Fruit fly (Drosophila melanogaster): ENCODE measurements around the gene CG13901.

CG13901 gene

dm6 chr3L:832897-833857 lies 4.4 kb downstream of the CG13901 start, which contains the start of gene Sf3b3 (continued):
- TF ChIP-seq Ets97D (GFP tag; optimal IDR thresholded peaks at IDR 0.05) (peak; percentile 45), inv (GFP tag; IDR thresholded peaks at IDR 0.05; ENCODE audit: partially characterized antibody) (peak; percentile 60; the same call in 1 of the 2 replicates), Hr51 (GFP tag; optimal IDR thresholded peaks at IDR 0.05) (no peak), dm (GFP tag; optimal IDR thresholded peaks at IDR 0.05) (peak; percentile 81), sim (GFP tag; IDR thresholded peaks at IDR 0.05) (no peak), CG16863 (GFP tag; optimal IDR thresholded peaks at IDR 0.05) (no peak), hb (GFP tag; IDR thresholded peaks at IDR 0.05; ENCODE audit: partially characterized antibody) (peak; percentile 38; the same call in 1 of the 3 replicates), oc (tag; optimal IDR thresholded peaks at IDR 0.05) (no peak), Sry-β (GFP tag; optimal IDR thresholded peaks at IDR 0.05) (peak; percentile 81), Opbp (GFP tag; IDR thresholded peaks at IDR 0.05; ENCODE audit: partially characterized antibody) (peak; percentile 76; the same call in 2 of the 3 replicates), knrl (GFP tag; IDR thresholded peaks at IDR 0.05; ENCODE audit: partially characterized antibody) (peak; percentile 55), HLH4C (GFP tag; IDR thresholded peaks at IDR 0.05; ENCODE audit: partially characterized antibody) (peak; percentile 48; the same call in 2 of the 3 replicates), gfzf (GFP tag; optimal IDR thresholded peaks at IDR 0.05) (no peak), CG2712 (tag; optimal IDR thresholded peaks at IDR 0.05) (peak; percentile 46), chinmo (GFP tag; IDR thresholded peaks at IDR 0.05; ENCODE audit: partially characterized antibody) (0 out of 4 replicates have a peak, but pooled peaks have one; percentile 10), pzg (GFP tag; optimal IDR thresholded peaks at IDR 0.05) (peak; percentile 49), B-H2 (GFP tag; optimal IDR thresholded peaks at IDR 0.05) (no peak), crc (GFP tag; optimal IDR thresholded peaks at IDR 0.05) (no peak), CG17361 (GFP tag; IDR thresholded peaks at IDR 0.05) (peak; percentile 30; the same call in 1 of the 3 replicates), mld (GFP tag; IDR thresholded peaks at IDR 0.05; ENCODE audit: partially characterized antibody) (peak; percentile 62; the same call in 1 of the 3 replicates), CG17829 (tag; optimal IDR thresholded peaks at IDR 0.05) (peak; percentile 42), CG12391 (tag; optimal IDR thresholded peaks at IDR 0.05) (peak; percentile 4), CG13894 (tag; optimal IDR thresholded peaks at IDR 0.05) (peak; percentile 28), ttk (GFP tag; IDR thresholded peaks at IDR 0.05) (no peak), Rfx (GFP tag; IDR thresholded peaks at IDR 0.05) (peak; percentile 66), CG13287 (GFP tag; IDR thresholded peaks at IDR 0.05; ENCODE audit: partially characterized antibody) (peak; percentile 60), Drgx (GFP tag; IDR thresholded peaks at IDR 0.05) (peak; percentile 12; the same call in 1 of the 2 replicates), fd96Cb (tag; optimal IDR thresholded peaks at IDR 0.05) (no peak), HmgD (GFP tag; optimal IDR thresholded peaks at IDR 0.05) (no peak), CG1603 (tag; optimal IDR thresholded peaks at IDR 0.05) (peak; percentile 10), Ets65A (GFP tag) (peak; percentile 64), zen (tag; optimal IDR thresholded peaks at IDR 0.05) (peak; percentile 24), CG11696 (GFP tag; IDR thresholded peaks at IDR 0.05) (0 out of 2 replicates have a peak, but pooled peaks have one; percentile 35), vvl (GFP tag; IDR thresholded peaks at IDR 0.05) (0 out of 2 replicates have a peak, but pooled peaks have one; percentile 36), CG34376 (GFP tag; optimal IDR thresholded peaks at IDR 0.05) (peak; percentile 34), CG7357 (GFP tag; IDR thresholded peaks at IDR 0.05) (peak; percentile 22; the same call in 1 of the 3 replicates), CG17186 (GFP tag; optimal IDR thresholded peaks at IDR 0.05) (peak; percentile 27), CG31441 (GFP tag; IDR thresholded peaks at IDR 0.05) (peak; percentile 19; the same call in 1 of the 2 replicates), Pdp1 (GFP tag; optimal IDR thresholded peaks at IDR 0.05) (peak; percentile 7 to 24), Bgb (GFP tag; IDR thresholded peaks at IDR 0.05; ENCODE audit: partially characterized antibody) (peak; percentile 73), CG11456 (GFP tag; IDR thresholded peaks at IDR 0.05) (0 out of 3 replicates have a peak, but pooled peaks have one; percentile 3), Stat92E (GFP tag; optimal IDR thresholded peaks at IDR 0.05) (peak in 1 of 3 experiments; percentile 59), ci (GFP tag; IDR thresholded peaks at IDR 0.05) (peak; percentile 41; the same call in 1 of the 3 replicates), gcm2 (GFP tag; optimal IDR thresholded peaks at IDR 0.05) (no peak), slbo (GFP tag; IDR thresholded peaks at IDR 0.05) (peak; percentile 47)

All from whole organism, embryonic.